Fruit fly (Drosophila melanogaster): Measurements from ENCODE around the gene mRpS26.

DNA sequence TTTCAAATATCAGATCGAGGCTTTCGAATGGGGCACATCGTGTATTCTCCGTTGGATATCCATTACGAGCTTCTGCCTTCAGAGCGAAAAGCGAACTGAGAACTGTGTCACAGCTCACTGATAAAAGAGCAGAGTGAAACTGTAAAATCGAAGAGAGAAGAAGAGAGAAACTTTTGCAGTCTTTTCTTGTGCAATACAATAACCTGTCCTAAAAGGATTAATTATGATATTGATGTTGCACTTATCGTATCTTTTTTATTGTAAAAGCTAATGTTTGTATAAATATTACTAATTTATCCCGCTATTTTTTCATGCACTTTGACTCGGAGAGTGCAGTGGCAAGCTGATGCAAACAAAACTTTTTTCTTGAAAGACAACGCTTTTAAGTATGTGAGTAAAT lies 31.4 kb upstream of the mRpS26 start:
- TF ChIP-seq CG8119 (GFP tag; IDR thresholded peaks at IDR 0.05) (peak; percentile 35; the same call in 1 of the 3 replicates), CG16779 (tag; optimal IDR thresholded peaks at IDR 0.05) (no peak), Eip75B (GFP tag; optimal IDR thresholded peaks at IDR 0.05) (peak; percentile 1), fd59A (GFP tag; optimal IDR thresholded peaks at IDR 0.05) (no peak), achi (GFP tag; optimal IDR thresholded peaks at IDR 0.05) (peak; percentile 20), Ets96B (tag; optimal IDR thresholded peaks at IDR 0.05) (no peak), CG6792 (GFP tag; optimal IDR thresholded peaks at IDR 0.05) (no peak), topi (GFP tag; optimal IDR thresholded peaks at IDR 0.05) (no peak), Gug (GFP tag; IDR thresholded peaks at IDR 0.05) (no peak), CG6276 (GFP tag; optimal IDR thresholded peaks at IDR 0.05) (peak; percentile 25), Eip93F (GFP tag; optimal IDR thresholded peaks at IDR 0.05) (no peak), Hr39 (GFP tag; optimal IDR thresholded peaks at IDR 0.05) (no peak), CG31627 (GFP tag; optimal IDR thresholded peaks at IDR 0.05) (no peak)

Data from whole organism, prepupa.